Worm (Caenorhabditis elegans) whole organism, mixed stage, embryonic: Measurements from ENCODE around the gene T10F2.5.

Experiments used
- blmp-1 ChIP-seq: fragments of 150-350 bp; optimal IDR thresholded peaks from 2 replicates; lab custom pipeline; 2014; ENCODE audit warnings: missing biosample characterization, missing genetic modification characterization
- nhr-28 ChIP-seq: fragments of 150-350 bp; optimal IDR thresholded peaks from 2 replicates; lab custom pipeline; 2014; ENCODE audit warnings: missing biosample characterization, missing genetic modification characterization
- snpc-4 ChIP-seq: fragments of 150-350 bp; optimal IDR thresholded peaks from 2 replicates; lab custom pipeline; 2014; ENCODE audit warnings: missing biosample characterization, missing genetic modification characterization
- tbx-8 ChIP-seq: fragments of 200-800 bp; sonication (Bioruptor generic); optimal IDR thresholded peaks from 2 replicates; lab custom pipeline; 2018; ENCODE audit warnings: mild to moderate bottlenecking, missing genetic modification characterization, moderate library complexity, missing compliant biosample characterization
- unc-62 ChIP-seq: fragments of 150-350 bp; optimal IDR thresholded peaks from 2 replicates; lab custom pipeline; 2014; ENCODE audit warnings: missing biosample characterization, missing genetic modification reagents, missing genetic modification characterization

DNA sequence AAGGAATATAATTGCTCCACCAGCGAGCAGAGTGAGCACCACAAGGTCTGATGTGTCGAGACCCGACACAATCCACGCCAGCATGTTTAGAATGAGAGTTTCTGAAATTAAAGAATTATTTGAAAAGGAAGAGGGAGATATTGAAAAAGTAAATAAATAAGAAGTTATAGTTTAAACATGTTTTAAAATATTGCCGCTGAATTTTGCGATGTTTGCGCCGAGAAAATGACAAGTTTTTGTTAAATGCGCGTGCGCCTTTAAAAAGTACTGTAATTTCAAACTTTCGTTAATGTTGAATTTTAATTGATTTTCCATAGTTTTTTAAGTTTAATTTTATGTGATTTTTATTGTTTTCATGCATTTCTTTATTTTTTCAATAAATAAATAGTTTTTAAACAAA, 40.2 kb upstream of the T10F2.5 start, which contains the start of gene emb-8:
- TF ChIP-seq blmp-1 (no peak), nhr-28 (tag; lab: Kevin White, UChicago) (no peak), tbx-8 (no peak), unc-62 (GFP tag; lab: Kevin White, UChicago) (no peak), snpc-4 (tag; lab: Kevin White, UChicago) (no peak)
